Worm (Caenorhabditis elegans): ENCODE measurements around the gene K09C8.8.

DNA sequence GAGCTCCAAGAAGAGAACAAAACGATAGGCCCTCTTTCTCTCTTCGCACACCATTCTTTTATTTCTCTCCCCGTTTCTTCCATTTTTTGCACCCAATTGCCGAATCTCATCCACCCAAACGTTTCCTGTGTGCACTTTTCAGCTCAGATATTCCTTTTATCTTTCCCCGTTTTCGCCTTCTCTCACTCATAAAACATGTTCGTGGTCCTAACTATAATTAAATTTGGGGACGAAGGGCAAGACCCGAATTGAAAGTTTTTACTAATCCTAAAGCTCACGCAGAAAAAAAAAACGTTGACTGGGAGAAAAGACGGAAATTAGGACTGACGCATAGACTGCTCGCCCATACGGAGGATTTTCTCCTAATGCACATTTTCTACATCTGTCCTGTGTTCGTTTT is 5.2 kb upstream of the K09C8.8 start:
- TF ChIP-seq him-1 (tag; optimal IDR thresholded peaks at IDR 0.05): no peak
- TF ChIP-seq W03F9.2 (tag; optimal IDR thresholded peaks at IDR 0.05): no peak
- TF ChIP-seq dao-5 (tag; optimal IDR thresholded peaks at IDR 0.05): no peak
